Worm (Caenorhabditis elegans) whole organism, late embryonic: ENCODE measurements around the gene H04D03.4.

Source experiments
- C08G9.2 ChIP-seq: sonication (generic microtip); optimal IDR thresholded peaks from 2 replicates; lab custom pipeline; 2016; ENCODE audit warnings: mild to moderate bottlenecking, missing genetic modification characterization, moderate library complexity, missing compliant biosample characterization
- C38D4.7 ChIP-seq: fragments of 200-800 bp; sonication (Bioruptor generic); optimal IDR thresholded peaks from 2 replicates; lab custom pipeline; 2018; ENCODE audit warnings: mild to moderate bottlenecking, missing genetic modification characterization, moderate library complexity, missing compliant biosample characterization
- K09A11.1 ChIP-seq: sonication (generic microtip); optimal IDR thresholded peaks from 2 replicates; lab custom pipeline; 2017; ENCODE audit warnings: antibody characterized with exemption, mild to moderate bottlenecking, missing genetic modification characterization, missing compliant biosample characterization; ENCODE audit not compliant: insufficient read depth
- T23F11.4 ChIP-seq: fragments of 200-800 bp; sonication (Bioruptor generic); optimal IDR thresholded peaks from 2 replicates; lab custom pipeline; 2018; ENCODE audit warnings: mild to moderate bottlenecking, missing genetic modification characterization, missing compliant biosample characterization
- ahr-1 ChIP-seq: sonication (generic microtip); optimal IDR thresholded peaks from 2 replicates; lab custom pipeline; 2016; ENCODE audit warnings: missing genetic modification characterization, missing compliant biosample characterization
- ama-1 ChIP-seq: fragments of 150-350 bp; optimal IDR thresholded peaks from 2 replicates; lab custom pipeline; 2014
- ceh-18 ChIP-seq: sonication (generic microtip); optimal IDR thresholded peaks from 2 replicates; lab custom pipeline; 2016; ENCODE audit warnings: missing genetic modification characterization, missing compliant biosample characterization
- ceh-19 ChIP-seq: fragments of 200-800 bp; sonication (Bioruptor generic); optimal IDR thresholded peaks from 2 replicates; lab custom pipeline; 2018; ENCODE audit warnings: mild to moderate bottlenecking, missing genetic modification characterization, missing compliant biosample characterization
- ceh-2 ChIP-seq: sonication (generic microtip); optimal IDR thresholded peaks from 2 replicates; lab custom pipeline; 2016; ENCODE audit warnings: missing genotype, missing genetic modification characterization, missing compliant biosample characterization
- ceh-22 ChIP-seq: sonication (generic microtip); optimal IDR thresholded peaks from 2 replicates; lab custom pipeline; 2017; ENCODE audit warnings: missing biosample characterization, missing genetic modification characterization
- ceh-24 ChIP-seq: sonication (generic microtip); optimal IDR thresholded peaks from 2 replicates; lab custom pipeline; 2016; ENCODE audit warnings: mild to moderate bottlenecking, missing genetic modification characterization, missing compliant biosample characterization
- ceh-30 ChIP-seq: fragments of 150-350 bp; optimal IDR thresholded peaks from 2 replicates; lab custom pipeline; 2014; ENCODE audit warnings: missing biosample characterization, missing genetic modification characterization
- ceh-31 ChIP-seq: sonication (generic microtip); optimal IDR thresholded peaks from 2 replicates; lab custom pipeline; 2016; ENCODE audit warnings: missing genetic modification characterization, missing compliant biosample characterization
- ceh-34 ChIP-seq: sonication (generic microtip); optimal IDR thresholded peaks from 2 replicates; lab custom pipeline; 2016; ENCODE audit warnings: mild to moderate bottlenecking, missing genetic modification characterization, missing compliant biosample characterization
- ceh-45 ChIP-seq: fragments of 200-800 bp; sonication (Bioruptor generic); IDR thresholded peaks from 2 replicates; pipeline ENCODE4 v1.3.6; 2022; ENCODE audit warnings: missing genetic modification reagents, missing genetic modification characterization, missing compliant biosample characterization
- ceh-48 ChIP-seq: sonication (generic microtip); optimal IDR thresholded peaks from 2 replicates; lab custom pipeline; 2016; ENCODE audit warnings: missing genetic modification characterization, inconsistent platforms, missing compliant biosample characterization
- ceh-6 ChIP-seq: fragments of 200-800 bp; sonication (Bioruptor generic); optimal IDR thresholded peaks from 2 replicates; lab custom pipeline; 2018; ENCODE audit warnings: mild to moderate bottlenecking, missing genetic modification characterization, missing compliant biosample characterization
- ceh-9 ChIP-seq: sonication (generic microtip); optimal IDR thresholded peaks from 2 replicates; lab custom pipeline; 2016; ENCODE audit warnings: mild to moderate bottlenecking, missing genetic modification characterization, inconsistent platforms, missing compliant biosample characterization
- che-1 ChIP-seq: sonication (generic microtip); optimal IDR thresholded peaks from 2 replicates; lab custom pipeline; 2016; ENCODE audit warnings: mild to moderate bottlenecking, missing genetic modification characterization, missing compliant biosample characterization
- dmd-4 ChIP-seq: sonication (generic microtip); optimal IDR thresholded peaks from 2 replicates; lab custom pipeline; 2016; ENCODE audit warnings: borderline replicate concordance, missing genetic modification characterization, missing compliant biosample characterization
- dve-1 ChIP-seq: sonication (generic microtip); optimal IDR thresholded peaks from 2 replicates; lab custom pipeline; 2017; ENCODE audit warnings: antibody characterized with exemption, mild to moderate bottlenecking, missing genetic modification characterization, missing compliant biosample characterization
- elt-2 ChIP-seq: sonication (generic microtip); optimal IDR thresholded peaks from 2 replicates; lab custom pipeline; 2016; ENCODE audit warnings: missing genetic modification reagents, missing genetic modification characterization, missing compliant biosample characterization
- elt-4 ChIP-seq: sonication (generic microtip); optimal IDR thresholded peaks from 2 replicates; lab custom pipeline; 2016; ENCODE audit warnings: missing genetic modification characterization, missing compliant biosample characterization
- eyg-1 ChIP-seq: sonication (generic microtip); optimal IDR thresholded peaks from 2 replicates; lab custom pipeline; 2016; ENCODE audit warnings: missing genotype, missing genetic modification characterization, missing compliant biosample characterization
- fkh-6 ChIP-seq: sonication (generic microtip); optimal IDR thresholded peaks from 2 replicates; lab custom pipeline; 2016; ENCODE audit warnings: missing genetic modification characterization, missing compliant biosample characterization
- gmeb-2 ChIP-seq: sonication (generic microtip); optimal IDR thresholded peaks from 2 replicates; lab custom pipeline; 2016; ENCODE audit warnings: missing genetic modification characterization, inconsistent platforms, missing compliant biosample characterization
- hlh-30 ChIP-seq: sonication (generic microtip); optimal IDR thresholded peaks from 2 replicates; lab custom pipeline; 2017; ENCODE audit warnings: antibody characterized with exemption, missing genetic modification characterization, missing compliant biosample characterization; ENCODE audit not compliant: insufficient read depth
- hlh-6 ChIP-seq: sonication (generic microtip); optimal IDR thresholded peaks from 2 replicates; lab custom pipeline; 2016; ENCODE audit warnings: missing genotype, missing genetic modification characterization, missing compliant biosample characterization
- nfya-1 ChIP-seq: sonication (generic microtip); optimal IDR thresholded peaks from 2 replicates; lab custom pipeline; 2017; ENCODE audit warnings: missing genetic modification characterization, mild to moderate bottlenecking, missing compliant biosample characterization, antibody characterized with exemption, moderate library complexity
- nhr-11 ChIP-seq: fragments of 150-350 bp; optimal IDR thresholded peaks from 2 replicates; lab custom pipeline; 2014; ENCODE audit warnings: missing biosample characterization, missing genetic modification characterization
- nhr-232 ChIP-seq: sonication (generic microtip); optimal IDR thresholded peaks from 2 replicates; lab custom pipeline; 2016; ENCODE audit warnings: missing genetic modification characterization, missing compliant biosample characterization
- pat-9 ChIP-seq: fragments of 200-800 bp; sonication (Bioruptor generic); optimal IDR thresholded peaks from 2 replicates; lab custom pipeline; 2018; ENCODE audit warnings: mild to moderate bottlenecking, missing genetic modification characterization, moderate library complexity, missing compliant biosample characterization
- pax-1 ChIP-seq: fragments of 150-350 bp; optimal IDR thresholded peaks from 2 replicates; lab custom pipeline; 2014; ENCODE audit warnings: missing biosample characterization, missing genetic modification characterization
- pqm-1 ChIP-seq: sonication (generic microtip); optimal IDR thresholded peaks from 2 replicates; lab custom pipeline; 2016; ENCODE audit warnings: missing genetic modification characterization, missing compliant biosample characterization
- pros-1 ChIP-seq: fragments of 150-350 bp; optimal IDR thresholded peaks from 2 replicates; lab custom pipeline; 2014; ENCODE audit warnings: missing biosample characterization, missing genetic modification reagents, missing genetic modification characterization
- ref-2 ChIP-seq: sonication (generic microtip); optimal IDR thresholded peaks from 2 replicates; lab custom pipeline; 2016; ENCODE audit warnings: missing genetic modification characterization, missing compliant biosample characterization
- rnt-1 ChIP-seq: sonication (generic microtip); optimal IDR thresholded peaks from 2 replicates; lab custom pipeline; 2016; ENCODE audit warnings: missing genetic modification characterization, missing compliant biosample characterization
- sdc-2 ChIP-seq: sonication (generic microtip); optimal IDR thresholded peaks from 2 replicates; lab custom pipeline; 2016; ENCODE audit warnings: missing genotype, missing genetic modification characterization, missing compliant biosample characterization
- sox-4 ChIP-seq: sonication (generic microtip); optimal IDR thresholded peaks from 2 replicates; lab custom pipeline; 2017; ENCODE audit warnings: mild to moderate bottlenecking, missing genetic modification characterization, inconsistent platforms, missing compliant biosample characterization
- syd-9 ChIP-seq: sonication (generic microtip); optimal IDR thresholded peaks from 2 replicates; lab custom pipeline; 2016; ENCODE audit warnings: mild to moderate bottlenecking, missing genetic modification characterization, moderate library complexity, missing compliant biosample characterization
- tbx-2 ChIP-seq: sonication (generic microtip); optimal IDR thresholded peaks from 2 replicates; lab custom pipeline; 2016; ENCODE audit warnings: missing genetic modification characterization, missing compliant biosample characterization
- tbx-7 ChIP-seq: sonication (generic microtip); optimal IDR thresholded peaks from 2 replicates; lab custom pipeline; 2016; ENCODE audit warnings: missing genotype, missing genetic modification characterization, missing compliant biosample characterization
- ttx-3 ChIP-seq: sonication (generic microtip); optimal IDR thresholded peaks from 2 replicates; lab custom pipeline; 2016; ENCODE audit warnings: missing genetic modification reagents, missing genetic modification characterization, missing compliant biosample characterization
- unc-3 ChIP-seq, 2 experiments: fragments of 200-800 bp in 1 of 2; sonication (Bioruptor generic) in 1 of 2; sonication (generic microtip) in 1 of 2; conservative IDR thresholded peaks in 1 of 2; optimal IDR thresholded peaks in 1 of 2; 2 replicates each; pipeline versions ENCODE4 v1.3.6 to Lab custom; 2016 to 2022; ENCODE audit warnings: missing compliant biosample characterization in 2 of 2, missing genetic modification characterization in 2 of 2, missing genetic modification reagents in 1 of 2
- unc-42 ChIP-seq: sonication (generic microtip); optimal IDR thresholded peaks from 2 replicates; lab custom pipeline; 2016; ENCODE audit warnings: missing genotype, missing genetic modification characterization, missing compliant biosample characterization
- unc-55 ChIP-seq: sonication (generic microtip); optimal IDR thresholded peaks from 2 replicates; lab custom pipeline; 2017; ENCODE audit warnings: missing biosample characterization, missing genetic modification reagents, missing genetic modification characterization
- unc-86 ChIP-seq: sonication (generic microtip); optimal IDR thresholded peaks from 2 replicates; lab custom pipeline; 2016; ENCODE audit warnings: missing genetic modification characterization, missing compliant biosample characterization

Gene H04D03.4

ce11 chrIII:10421680-10422079 is 29.2 kb downstream of the H04D03.4 start:
- TF ChIP-seq pqm-1: no peak
- TF ChIP-seq syd-9 (tag; lab: Kevin White, UChicago): no peak
- TF ChIP-seq elt-2 (tag; lab: Kevin White, UChicago): no peak
- TF ChIP-seq C08G9.2 (tag; lab: Kevin White, UChicago): no peak
- no peak for TF ChIP-seq tbx-2 (tag; lab: Kevin White, UChicago)
- no peak for TF ChIP-seq sox-4 (tag; lab: Kevin White, UChicago)
- TF ChIP-seq dve-1 (tag; lab: Kevin White, UChicago): no peak
- TF ChIP-seq ahr-1 (tag; lab: Kevin White, UChicago): no peak
- TF ChIP-seq ceh-2 (tag; lab: Kevin White, UChicago): no peak
- no peak for TF ChIP-seq pat-9 (tag; lab: Kevin White, UChicago)
- no peak for TF ChIP-seq C38D4.7 (GFP tag; lab: Kevin White, UChicago)
- no peak for TF ChIP-seq fkh-6
- no peak for TF ChIP-seq ceh-48
- TF ChIP-seq, all 69 proteins: peak for 0

DNA sequence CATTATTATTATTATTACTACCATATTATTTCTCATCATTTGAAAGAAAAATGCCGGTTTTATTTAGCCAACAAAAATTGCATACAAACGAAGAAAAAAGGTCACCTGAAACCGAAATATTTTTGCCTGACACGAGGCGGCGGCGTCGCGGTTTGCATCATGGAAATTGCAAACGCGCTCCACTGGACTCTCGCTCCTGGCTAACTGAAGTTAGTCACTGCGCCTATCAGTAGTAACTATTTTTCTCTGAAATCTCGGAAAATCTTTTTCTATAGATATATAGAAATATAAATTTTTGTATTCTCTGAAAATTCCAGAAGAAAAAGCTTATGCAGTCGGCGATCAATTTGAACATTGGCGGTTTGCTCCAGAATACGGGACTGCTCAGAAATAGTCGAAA is 35.1 kb downstream of the H04D03.4 start, which contains the start of gene ymel-1:
Gene ymel-1, plus strand, starts transcription at position 318 of the 400 bp plus-strand sequence.
- TF ChIP-seq ama-1 (lab: Kevin White, UChicago): peak; percentile 49
- peak; percentile 34 for TF ChIP-seq elt-2 (tag; lab: Kevin White, UChicago)
- no peak for TF ChIP-seq ceh-45 (GFP tag; lab: Robert Waterston, UW)

- TF ChIP-seq ama-1 (lab: Kevin White, UChicago) (no peak), eyg-1 (tag; lab: Kevin White, UChicago) (no peak), ceh-45 (GFP tag; lab: Robert Waterston, UW) (no peak), pax-1 (tag; lab: Kevin White, UChicago) (peak; percentile 75), unc-86 (tag; lab: Kevin White, UChicago) (no peak), unc-55 (peak; percentile 55), hlh-6 (tag; lab: Kevin White, UChicago) (no peak), ceh-9 (no peak), K09A11.1 (tag; lab: Kevin White, UChicago) (no peak), rnt-1 (tag; lab: Kevin White, UChicago) (peak; percentile 26), dmd-4 (tag; lab: Kevin White, UChicago) (no peak), dve-1 (tag; lab: Kevin White, UChicago) (peak; percentile 66), che-1 (tag; lab: Kevin White, UChicago) (no peak), unc-3 (GFP tag; conservative IDR thresholded peaks at IDR 0.05; lab: Robert Waterston, UW) (no peak), unc-3 (tag; optimal IDR thresholded peaks at IDR 0.05; lab: Kevin White, UChicago) (no peak), ceh-24 (tag; lab: Kevin White, UChicago) (no peak), fkh-6 (no peak), hlh-30 (tag; lab: Kevin White, UChicago) (peak; percentile 4), C08G9.2 (tag; lab: Kevin White, UChicago) (no peak), ceh-19 (GFP tag; lab: Kevin White, UChicago) (no peak), ceh-31 (tag; lab: Kevin White, UChicago) (peak; percentile 66), ceh-18 (tag; lab: Kevin White, UChicago) (peak; percentile 68), nfya-1 (tag; lab: Kevin White, UChicago) (peak; percentile 80), gmeb-2 (tag; lab: Kevin White, UChicago) (no peak), unc-42 (tag; lab: Kevin White, UChicago) (peak; percentile 66), elt-2 (tag; lab: Kevin White, UChicago) (no peak), ceh-22 (tag; lab: Kevin White, UChicago) (no peak), ceh-30 (peak; percentile 17), ceh-2 (tag; lab: Kevin White, UChicago) (no peak), ref-2 (tag; lab: Kevin White, UChicago) (no peak), nhr-11 (tag; lab: Kevin White, UChicago) (no peak), T23F11.4 (GFP tag; lab: Kevin White, UChicago) (no peak), ttx-3 (no peak), ceh-34 (tag; lab: Kevin White, UChicago) (peak; percentile 45), elt-4 (no peak), sdc-2 (tag; lab: Kevin White, UChicago) (no peak), tbx-7 (tag; lab: Kevin White, UChicago) (no peak), pros-1 (tag; lab: Kevin White, UChicago) (no peak), C38D4.7 (GFP tag; lab: Kevin White, UChicago) (no peak), nhr-232 (tag; lab: Kevin White, UChicago) (no peak), ceh-48 (no peak), ceh-6 (GFP tag; lab: Kevin White, UChicago) (no peak)
Measured at ce11 chrIII:10407198-10407663, 43.7 kb downstream of the H04D03.4 start, which contains the start of gene hat-1. TSS of gene hat-1 (minus strand) at chrIII:10407248.
